Fruit fly (Drosophila melanogaster): ENCODE data around the gene zuc.

The zuc gene

dm6 chr2L:11976955-11977354 lies 12.7 kb downstream of the zuc start:
- TF ChIP-seq topi (GFP tag; optimal IDR thresholded peaks at IDR 0.05) (no peak), CG8119 (GFP tag; IDR thresholded peaks at IDR 0.05) (peak; percentile 33; the same call in 1 of the 3 replicates), CG10669 (GFP tag; optimal IDR thresholded peaks at IDR 0.05) (no peak), eg (GFP tag; IDR thresholded peaks at IDR 0.05) (peak; percentile 52; the same call in 2 of the 3 replicates), CG15336 (GFP tag; IDR thresholded peaks at IDR 0.05) (peak; percentile 37; the same call in 1 of the 2 replicates), CG3032 (tag; optimal IDR thresholded peaks at IDR 0.05) (no peak), CG32006 (GFP tag; optimal IDR thresholded peaks at IDR 0.05) (peak; percentile 2), Eip78C (GFP tag) (peak; percentile 64), OdsH (GFP tag; optimal IDR thresholded peaks at IDR 0.05) (no peak)

DNA sequence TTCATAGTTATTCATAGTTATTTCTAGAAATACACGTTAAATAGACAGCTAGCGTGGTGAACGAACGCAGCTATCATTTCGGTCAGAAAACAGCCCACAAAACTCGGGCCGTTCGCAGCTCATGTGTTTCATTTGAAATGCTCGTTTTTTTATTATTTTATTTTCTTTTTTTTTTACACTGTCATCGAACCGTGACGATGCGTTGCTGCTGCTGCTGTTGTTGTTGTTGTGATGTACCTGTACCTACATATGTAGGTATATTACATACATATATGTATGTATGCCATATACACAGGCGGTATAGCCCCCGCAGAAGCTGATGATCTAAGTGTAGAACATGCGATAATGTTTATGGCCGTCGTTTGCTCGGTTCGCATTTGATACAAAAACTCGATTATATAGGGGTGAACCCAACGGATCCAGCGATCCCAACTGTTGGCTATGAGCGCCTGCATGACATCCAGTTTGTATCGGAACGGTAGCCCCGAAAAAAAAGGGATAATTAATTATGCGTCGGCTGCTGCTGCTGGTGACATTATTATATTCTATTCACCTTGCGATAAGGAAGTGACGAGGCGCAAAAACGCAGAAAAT lies 16.4 kb downstream of the zuc start:
- TF ChIP-seq Sox15 (GFP tag; optimal IDR thresholded peaks at IDR 0.05) (no peak), CG10669 (GFP tag; optimal IDR thresholded peaks at IDR 0.05) (no peak), vri (GFP tag; optimal IDR thresholded peaks at IDR 0.05) (no peak)

- TF ChIP-seq Eip75B (GFP tag; optimal IDR thresholded peaks at IDR 0.05): peak; percentile 37
- TF ChIP-seq Hr38 (GFP tag; optimal IDR thresholded peaks at IDR 0.05): no peak
- TF ChIP-seq vri (GFP tag; optimal IDR thresholded peaks at IDR 0.05): no peak
- TF ChIP-seq esn (GFP tag; optimal IDR thresholded peaks at IDR 0.05): peak; percentile 36
- TF ChIP-seq CG6276 (GFP tag; optimal IDR thresholded peaks at IDR 0.05): peak; percentile 10
- no peak for TF ChIP-seq Ets96B (tag; optimal IDR thresholded peaks at IDR 0.05)
- TF ChIP-seq cyc (GFP tag; optimal IDR thresholded peaks at IDR 0.05): no peak
- TF ChIP-seq CG31627 (GFP tag; optimal IDR thresholded peaks at IDR 0.05): no peak
- no peak for TF ChIP-seq CG11762 (GFP tag; optimal IDR thresholded peaks at IDR 0.05; ENCODE audit: insufficient read depth)
- no peak for TF ChIP-seq fd85E (GFP tag; optimal IDR thresholded peaks at IDR 0.05)
- no peak for TF ChIP-seq net (GFP tag; optimal IDR thresholded peaks at IDR 0.05)
- peak; percentile 11 for TF ChIP-seq Met (GFP tag; optimal IDR thresholded peaks at IDR 0.05)
- TF ChIP-seq CG15336 (GFP tag; IDR thresholded peaks at IDR 0.05): 0 out of 2 replicates have a peak, but pooled peaks have one; percentile 35
- peak; percentile 26 for TF ChIP-seq topi (GFP tag; optimal IDR thresholded peaks at IDR 0.05)
- TF ChIP-seq spab (GFP tag; optimal IDR thresholded peaks at IDR 0.05): no peak
- TF ChIP-seq CG1621 (tag; optimal IDR thresholded peaks at IDR 0.05): peak; percentile 18
- peak; percentile 85 for TF ChIP-seq fkh (GFP tag; optimal IDR thresholded peaks at IDR 0.05)
- TF ChIP-seq Eip78C (GFP tag): peak; percentile 46
- TF ChIP-seq CG9139 (GFP tag; optimal IDR thresholded peaks at IDR 0.05): no peak
- peak; percentile 29 for TF ChIP-seq Sox14 (GFP tag; optimal IDR thresholded peaks at IDR 0.05)
- TF ChIP-seq CG6854 (GFP tag; optimal IDR thresholded peaks at IDR 0.05): peak; percentile 45
- no peak for TF ChIP-seq dac (GFP tag; optimal IDR thresholded peaks at IDR 0.05)
- no peak; the same call in 2 of the 3 replicates for TF ChIP-seq CG8119 (GFP tag; IDR thresholded peaks at IDR 0.05)
- TF ChIP-seq Sox15 (GFP tag; optimal IDR thresholded peaks at IDR 0.05): no peak
- no peak for TF ChIP-seq Hr39 (GFP tag; optimal IDR thresholded peaks at IDR 0.05)
- TF ChIP-seq CG3032 (tag; optimal IDR thresholded peaks at IDR 0.05): no peak
- peak; percentile 48; the same call in 1 of the 3 replicates for TF ChIP-seq eg (GFP tag; IDR thresholded peaks at IDR 0.05)
- no peak for TF ChIP-seq pdm3 (GFP tag; optimal IDR thresholded peaks at IDR 0.05)
- TF ChIP-seq CG10631 (GFP tag; optimal IDR thresholded peaks at IDR 0.05): no peak
- TF ChIP-seq fd59A (GFP tag; optimal IDR thresholded peaks at IDR 0.05): no peak
- TF ChIP-seq CG16779 (tag; optimal IDR thresholded peaks at IDR 0.05): no peak
- TF ChIP-seq achi (GFP tag; optimal IDR thresholded peaks at IDR 0.05): no peak
- TF ChIP-seq OdsH (GFP tag; optimal IDR thresholded peaks at IDR 0.05): no peak
- TF ChIP-seq Smox (GFP tag; optimal IDR thresholded peaks at IDR 0.05): no peak
- no peak for TF ChIP-seq lz (GFP tag; optimal IDR thresholded peaks at IDR 0.05)
- TF ChIP-seq CG10669 (GFP tag; optimal IDR thresholded peaks at IDR 0.05): no peak
- TF ChIP-seq svp (GFP tag): peak; percentile 56
- no peak for TF ChIP-seq Gug (GFP tag; IDR thresholded peaks at IDR 0.05)
- TF ChIP-seq CG34406 (GFP tag; optimal IDR thresholded peaks at IDR 0.05): no peak
- no peak for TF ChIP-seq CG32006 (GFP tag; optimal IDR thresholded peaks at IDR 0.05)
- 0 out of 3 replicates have a peak, but pooled peaks have one; percentile 28 for TF ChIP-seq CG6163 (GFP tag; IDR thresholded peaks at IDR 0.05)
- no peak for TF ChIP-seq CG8632 (GFP tag; optimal IDR thresholded peaks at IDR 0.05)
- no peak for TF ChIP-seq CG11294 (GFP tag; IDR thresholded peaks at IDR 0.05)
- TF ChIP-seq CG7368 (GFP tag; optimal IDR thresholded peaks at IDR 0.05): peak; percentile 24
- peak; percentile 39 for TF ChIP-seq CG3919 (GFP tag; optimal IDR thresholded peaks at IDR 0.05)
Observed at dm6 chr2L:11970853-11971397, 18.8 kb downstream of the zuc start.

All from whole organism, prepupa.